Worm (Caenorhabditis elegans) whole organism, L2 larva: ENCODE measurements around the gene C07A9.10.

Source experiments
- blmp-1 ChIP-seq: sonication (generic microtip); optimal IDR thresholded peaks from 2 replicates; lab custom pipeline; 2017; ENCODE audit warnings: missing genetic modification characterization, mild to moderate bottlenecking, missing compliant biosample characterization, antibody characterized with exemption, moderate library complexity; ENCODE audit not compliant: insufficient read depth
- egl-27 ChIP-seq: sonication (generic microtip); optimal IDR thresholded peaks from 3 replicates; lab custom pipeline; 2017; ENCODE audit warnings: missing biosample characterization, missing genetic modification reagents, missing genetic modification characterization
- lin-39 ChIP-seq: fragments of 150-350 bp; optimal IDR thresholded peaks from 2 replicates; lab custom pipeline; 2014; ENCODE audit warnings: missing biosample characterization, missing genetic modification reagents, missing genetic modification characterization
- snpc-4 ChIP-seq: fragments of 150-350 bp; optimal IDR thresholded peaks from 2 replicates; lab custom pipeline; 2014; ENCODE audit warnings: missing biosample characterization, missing genetic modification characterization

ce11 chrIII:9697323-9697722, 11.5 kb upstream of the C07A9.10 start:
- TF ChIP-seq lin-39 (tag; lab: Kevin White, UChicago) (no peak), egl-27 (tag; lab: Kevin White, UChicago) (no peak), snpc-4 (tag; lab: Kevin White, UChicago) (no peak), blmp-1 (tag; lab: Kevin White, UChicago) (no peak)
